Fruit fly (Drosophila melanogaster) whole organism, embryonic: ENCODE results near the gene Lsm12a.
A peak's percentile ranks its signal among the peaks of the same experiment; 100 is the strongest.

ENCODE experiments used
- ATbp ChIP-seq: fragments of 200-800 bp; sonication (Bioruptor generic); optimal IDR thresholded peaks from 2 replicates; lab custom pipeline; 2017; ENCODE audit warnings: missing biosample characterization, mild to moderate bottlenecking, missing genetic modification characterization, missing genetic modification reagents
- Antp ChIP-seq: fragments of 200-800 bp; sonication (Bioruptor generic); optimal IDR thresholded peaks from 3 replicates; lab custom pipeline; 2016; ENCODE audit warnings: missing biosample characterization, missing genetic modification characterization
- BEAF-32 ChIP-seq: fragments of 200-800 bp; sonication (Bioruptor generic); optimal IDR thresholded peaks from 3 replicates; lab custom pipeline; 2017; ENCODE audit warnings: missing biosample characterization, missing genetic modification characterization, mild to moderate bottlenecking, moderate library complexity, missing genetic modification reagents
- Blimp-1 ChIP-seq: fragments of 200-800 bp; sonication (Bioruptor generic); optimal IDR thresholded peaks from 3 replicates; lab custom pipeline; 2018; ENCODE audit warnings: missing biosample characterization, missing genetic modification characterization, mild to moderate bottlenecking, moderate library complexity, missing genetic modification reagents
- CG10209 ChIP-seq: fragments of 200-800 bp; sonication (Bioruptor generic); optimal IDR thresholded peaks from 3 replicates; lab custom pipeline; 2017; ENCODE audit warnings: missing biosample characterization, mild to moderate bottlenecking, missing genetic modification characterization, missing genetic modification reagents
- CG10462 ChIP-seq: fragments of 200-800 bp; sonication (Bioruptor generic); optimal IDR thresholded peaks from 2 replicates; lab custom pipeline; 2016; ENCODE audit warnings: missing biosample characterization, missing genetic modification characterization
- CG11504 ChIP-seq: fragments of 200-800 bp; sonication (Bioruptor generic); optimal IDR thresholded peaks from 3 replicates; lab custom pipeline; 2019; ENCODE audit warnings: missing biosample characterization, mild to moderate bottlenecking, missing genetic modification characterization, moderate library complexity
- CG11723 ChIP-seq: fragments of 200-800 bp; sonication (Bioruptor generic); optimal IDR thresholded peaks from 2 replicates; lab custom pipeline; 2017; ENCODE audit warnings: missing biosample characterization, mild to moderate bottlenecking, missing genetic modification characterization
- CG12769 ChIP-seq: fragments of 200-800 bp; sonication (Bioruptor generic); optimal IDR thresholded peaks from 2 replicates; lab custom pipeline; 2019; ENCODE audit warnings: missing biosample characterization, mild to moderate bottlenecking, missing genetic modification characterization, moderate library complexity
- CG13424 ChIP-seq: fragments of 200-800 bp; sonication (Bioruptor generic); optimal IDR thresholded peaks from 2 replicates; lab custom pipeline; 2019; ENCODE audit warnings: missing biosample characterization, mild to moderate bottlenecking, missing genetic modification characterization, moderate library complexity
- CG1603 ChIP-seq: fragments of 200-800 bp; sonication (Bioruptor generic); optimal IDR thresholded peaks from 2 replicates; lab custom pipeline; 2019; ENCODE audit warnings: missing biosample characterization, mild to moderate bottlenecking, missing genetic modification characterization, moderate library complexity
- CG17385 ChIP-seq: fragments of 200-800 bp; sonication (Bioruptor generic); optimal IDR thresholded peaks from 3 replicates; lab custom pipeline; 2018; ENCODE audit warnings: missing biosample characterization, mild to moderate bottlenecking, missing genetic modification characterization
- CG2202 ChIP-seq: fragments of 200-800 bp; sonication (Bioruptor generic); optimal IDR thresholded peaks from 2 replicates; lab custom pipeline; 2018; ENCODE audit warnings: missing biosample characterization, mild to moderate bottlenecking, missing genetic modification characterization
- CG30403 ChIP-seq: fragments of 200-800 bp; sonication (Bioruptor generic); optimal IDR thresholded peaks from 3 replicates; lab custom pipeline; 2016; ENCODE audit warnings: missing biosample characterization, missing genetic modification characterization
- CG3065 ChIP-seq: fragments of 200-800 bp; sonication (Bioruptor generic); optimal IDR thresholded peaks from 2 replicates; lab custom pipeline; 2016; ENCODE audit warnings: missing biosample characterization, missing genetic modification characterization
- CG31365 ChIP-seq: fragments of 200-800 bp; sonication (Bioruptor generic); optimal IDR thresholded peaks from 2 replicates; lab custom pipeline; 2018; ENCODE audit warnings: missing biosample characterization, mild to moderate bottlenecking, missing genetic modification characterization
- CG33213 ChIP-seq: fragments of 200-800 bp; sonication (Bioruptor generic); optimal IDR thresholded peaks from 3 replicates; lab custom pipeline; 2016; ENCODE audit warnings: missing biosample characterization, missing genetic modification characterization
- CG3847 ChIP-seq: fragments of 200-800 bp; sonication (Bioruptor generic); IDR thresholded peaks from 2 replicates; pipeline ENCODE4 v1.3.6; 2022; ENCODE audit warnings: missing biosample characterization, missing genetic modification characterization
- CG4820 ChIP-seq: fragments of 200-800 bp; sonication (Bioruptor generic); optimal IDR thresholded peaks from 3 replicates; lab custom pipeline; 2016; ENCODE audit warnings: missing biosample characterization, missing genetic modification characterization
- CG7372 ChIP-seq: fragments of 200-800 bp; sonication (Bioruptor generic); IDR thresholded peaks from 2 replicates; pipeline ENCODE4 v1.3.6; 2022; ENCODE audit warnings: missing biosample characterization, missing genetic modification characterization
- CG8290 ChIP-seq, 3 experiments: fragments of 200-800 bp; sonication (Bioruptor generic); optimal IDR thresholded peaks; 2 replicates each; lab custom pipeline; 2016 to 2019; ENCODE audit warnings: missing biosample characterization in 3 of 3, missing genetic modification characterization in 3 of 3, mild to moderate bottlenecking in 2 of 3, moderate library complexity in 1 of 3
- CoRest ChIP-seq: fragments of 200-800 bp; sonication (Bioruptor generic); optimal IDR thresholded peaks from 3 replicates; lab custom pipeline; 2018; ENCODE audit warnings: missing biosample characterization, mild to moderate bottlenecking, missing genetic modification characterization, moderate library complexity
- Dad ChIP-seq: fragments of 200-800 bp; sonication (Bioruptor generic); optimal IDR thresholded peaks from 3 replicates; lab custom pipeline; 2016; ENCODE audit warnings: missing biosample characterization, missing genetic modification characterization
- HLHmδ ChIP-seq: fragments of 200-800 bp; sonication (Bioruptor generic); optimal IDR thresholded peaks from 2 replicates; lab custom pipeline; 2018; ENCODE audit warnings: missing biosample characterization, mild to moderate bottlenecking, missing genetic modification characterization, moderate library complexity
- HmgZ ChIP-seq: fragments of 200-800 bp; sonication (Bioruptor generic); optimal IDR thresholded peaks from 2 replicates; lab custom pipeline; 2018; ENCODE audit warnings: missing biosample characterization, mild to moderate bottlenecking, missing genetic modification characterization
- Hr51 ChIP-seq, 2 experiments: fragments of 200-800 bp; sonication (Bioruptor generic); optimal IDR thresholded peaks; 2 replicates in 1 of 2; 3 replicates in 1 of 2; lab custom pipeline; 2016 to 2018; ENCODE audit warnings: missing biosample characterization in 2 of 2, missing genetic modification characterization in 2 of 2, mild to moderate bottlenecking in 1 of 2, moderate library complexity in 1 of 2
- Meics ChIP-seq: fragments of 200-800 bp; sonication (Bioruptor generic); optimal IDR thresholded peaks from 2 replicates; lab custom pipeline; 2017; ENCODE audit warnings: missing biosample characterization, mild to moderate bottlenecking, missing genetic modification characterization
- Oli ChIP-seq: fragments of 200-800 bp; sonication (Bioruptor generic); optimal IDR thresholded peaks from 2 replicates; lab custom pipeline; 2018; ENCODE audit warnings: missing biosample characterization, mild to moderate bottlenecking, missing genetic modification characterization, moderate library complexity
- PHDP ChIP-seq: fragments of 200-800 bp; sonication (Bioruptor generic); optimal IDR thresholded peaks from 3 replicates; lab custom pipeline; 2018; ENCODE audit warnings: missing biosample characterization, mild to moderate bottlenecking, missing genetic modification characterization, moderate library complexity
- Side ChIP-seq: fragments of 200-800 bp; sonication (Bioruptor generic); optimal IDR thresholded peaks from 2 replicates; lab custom pipeline; 2016; ENCODE audit warnings: missing biosample characterization, missing genetic modification characterization
- Sox102F ChIP-seq: fragments of 200-800 bp; sonication (Bioruptor generic); optimal IDR thresholded peaks from 2 replicates; lab custom pipeline; 2018; ENCODE audit warnings: missing biosample characterization, mild to moderate bottlenecking, missing genetic modification characterization, moderate library complexity
- Xrp1 ChIP-seq: fragments of 200-800 bp; sonication (Bioruptor generic); IDR thresholded peaks from 2 replicates; pipeline ENCODE4 v1.3.6; 2022; ENCODE audit warnings: missing biosample characterization, missing genetic modification characterization
- al ChIP-seq: fragments of 200-800 bp; sonication (Bioruptor generic); IDR thresholded peaks from 2 replicates; pipeline ENCODE4 v1.3.6; 2022; ENCODE audit warnings: missing biosample characterization, missing genetic modification characterization
- bbx ChIP-seq: fragments of 200-800 bp; sonication (Bioruptor generic); IDR thresholded peaks from 2 replicates; pipeline ENCODE4 v1.3.6; 2022; ENCODE audit warnings: missing biosample characterization, missing genetic modification characterization; ENCODE audit not compliant: partially characterized antibody
- bcd ChIP-seq: fragments of 200-800 bp; sonication (Bioruptor generic); optimal IDR thresholded peaks from 2 replicates; lab custom pipeline; 2017; ENCODE audit warnings: missing biosample characterization, mild to moderate bottlenecking, missing genetic modification characterization
- crc ChIP-seq: fragments of 200-800 bp; sonication (Bioruptor generic); optimal IDR thresholded peaks from 2 replicates; lab custom pipeline; 2016; ENCODE audit warnings: missing biosample characterization, missing genetic modification characterization
- dmrt11E ChIP-seq: fragments of 200-800 bp; sonication (Bioruptor generic); optimal IDR thresholded peaks from 3 replicates; lab custom pipeline; 2018; ENCODE audit warnings: missing biosample characterization, mild to moderate bottlenecking, missing genetic modification characterization, moderate library complexity
- fd3F ChIP-seq: fragments of 200-800 bp; sonication (Bioruptor generic); optimal IDR thresholded peaks from 2 replicates; lab custom pipeline; 2018; ENCODE audit warnings: missing biosample characterization, mild to moderate bottlenecking, missing genetic modification characterization, moderate library complexity
- gfzf ChIP-seq: fragments of 200-800 bp; sonication (Bioruptor generic); optimal IDR thresholded peaks from 2 replicates; lab custom pipeline; 2016; ENCODE audit warnings: missing biosample characterization, mild to moderate bottlenecking, missing genetic modification characterization, moderate library complexity
- hb ChIP-seq: fragments of 200-800 bp; sonication (Bioruptor generic); IDR thresholded peaks from 3 replicates; pipeline ENCODE4 v1.3.6; 2022; ENCODE audit warnings: missing biosample characterization, missing genetic modification characterization; ENCODE audit not compliant: partially characterized antibody
- hbn ChIP-seq: fragments of 200-800 bp; sonication (Bioruptor generic); IDR thresholded peaks from 2 replicates; pipeline ENCODE4 v1.3.6; 2022; ENCODE audit warnings: missing biosample characterization, missing genetic modification characterization; ENCODE audit not compliant: partially characterized antibody
- hth ChIP-seq: fragments of >200 bp; optimal IDR thresholded peaks from 2 replicates; lab custom pipeline; 2017; ENCODE audit warnings: inconsistent platforms
- nau ChIP-seq: fragments of 200-800 bp; sonication (Bioruptor generic); optimal IDR thresholded peaks from 3 replicates; lab custom pipeline; 2017; ENCODE audit warnings: missing biosample characterization, mild to moderate bottlenecking, missing genetic modification characterization, missing genetic modification reagents
- pho ChIP-seq: fragments of 200-800 bp; sonication (Bioruptor generic); optimal IDR thresholded peaks from 2 replicates; lab custom pipeline; 2016; ENCODE audit warnings: missing biosample characterization, missing genetic modification characterization
- row ChIP-seq: fragments of 200-800 bp; sonication (Bioruptor generic); IDR thresholded peaks from 3 replicates; pipeline ENCODE4 v1.3.6; 2022; ENCODE audit warnings: missing biosample characterization, missing genetic modification characterization
- schlank ChIP-seq: fragments of 200-800 bp; sonication (Bioruptor generic); optimal IDR thresholded peaks from 2 replicates; lab custom pipeline; 2018; ENCODE audit warnings: missing biosample characterization, mild to moderate bottlenecking, missing genetic modification characterization
- sens ChIP-seq: fragments of 200-800 bp; sonication (Bioruptor generic); peaks from one replicate; lab custom pipeline; 2016; ENCODE audit warnings: missing biosample characterization, missing genetic modification characterization
- sisA ChIP-seq: fragments of 200-800 bp; sonication (Bioruptor generic); IDR thresholded peaks from 2 replicates; pipeline ENCODE4 v1.3.6; 2022; ENCODE audit warnings: missing biosample characterization, missing genetic modification characterization
- zfh1 ChIP-seq: fragments of 200-800 bp; sonication (Bioruptor generic); IDR thresholded peaks from 3 replicates; pipeline ENCODE4 v1.3.6; 2022; ENCODE audit warnings: missing biosample characterization, missing genetic modification characterization

Lsm12a gene

DNA sequence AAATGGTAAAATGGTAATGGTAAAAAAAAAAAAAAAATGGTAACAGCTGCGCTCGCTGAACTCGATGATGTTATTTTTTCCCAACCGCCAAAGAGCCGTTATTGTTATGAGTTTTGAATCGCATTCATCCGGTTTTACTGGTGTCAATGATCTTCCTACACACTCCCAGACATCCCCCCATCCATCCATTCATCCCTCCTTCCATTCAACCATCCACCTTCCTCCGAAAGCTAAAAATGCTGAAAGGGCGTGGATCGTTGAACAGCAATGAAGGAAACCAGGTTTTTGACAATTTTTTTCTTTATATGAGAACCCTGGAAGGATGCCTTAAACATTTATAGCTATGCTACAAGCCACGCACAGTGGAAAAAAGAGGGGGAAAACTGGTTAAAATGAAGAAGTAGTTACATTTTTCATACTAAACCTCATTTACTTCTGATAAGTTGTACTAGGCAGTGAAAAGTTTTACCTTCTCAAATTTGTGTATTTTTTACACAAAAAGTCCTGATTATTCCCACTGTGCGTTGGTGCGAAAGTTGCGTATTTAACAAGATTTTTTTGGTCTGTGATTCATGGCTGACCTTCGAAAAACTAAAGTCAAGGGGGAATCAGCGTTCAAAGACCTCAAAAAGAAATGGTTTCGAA, 18.3 kb upstream of the Lsm12a start (continued):
- TF ChIP-seq CG1603 (tag; lab: Kevin White, UChicago) (peak; percentile 37), CoRest (tag; lab: Kevin White, UChicago) (no peak), Hr51 (GFP tag; optimal IDR thresholded peaks at IDR 0.05; lab: Kevin White, UChicago) (no peak), hbn (no peak), sisA (GFP tag; lab: Robert Waterston, UW) (no peak), schlank (tag; lab: Kevin White, UChicago) (no peak), crc (GFP tag; lab: Kevin White, UChicago) (no peak), ATbp (GFP tag; lab: Kevin White, UChicago) (peak; percentile 28), sens (GFP tag; lab: Kevin White, UChicago) (peak; percentile 81), CG10462 (GFP tag; lab: Kevin White, UChicago) (no peak), gfzf (GFP tag; lab: Kevin White, UChicago) (no peak), HLHmδ (GFP tag; lab: Kevin White, UChicago) (no peak), CG11504 (tag; lab: Kevin White, UChicago) (no peak), CG12769 (tag; lab: Kevin White, UChicago) (no peak), HmgZ (no peak), CG10209 (GFP tag; lab: Kevin White, UChicago) (no peak), Blimp-1 (peak; percentile 9), bbx (no peak), Antp (no peak), CG2202 (tag; lab: Kevin White, UChicago) (no peak), hb (GFP tag; lab: Robert Waterston, UW) (no peak), CG17385 (GFP tag; lab: Kevin White, UChicago) (peak; percentile 7), Sox102F (peak; percentile 48), dmrt11E (tag; lab: Kevin White, UChicago) (no peak), zfh1 (GFP tag; lab: Robert Waterston, UW) (no peak), Side (no peak), CG7372 (GFP tag; lab: Robert Waterston, UW) (no peak), BEAF-32 (GFP tag; lab: Kevin White, UChicago) (no peak), al (GFP tag; lab: Robert Waterston, UW) (no peak), CG3065 (no peak), CG31365 (tag; lab: Kevin White, UChicago) (no peak), nau (GFP tag; lab: Kevin White, UChicago) (no peak), fd3F (GFP tag; lab: Kevin White, UChicago) (no peak), row (GFP tag; lab: Robert Waterston, UW) (0 out of 3 replicates have a peak, but pooled peaks have one; percentile 23), Dad (GFP tag; lab: Kevin White, UChicago) (no peak), Oli (peak; percentile 30), CG11723 (GFP tag; lab: Kevin White, UChicago) (no peak), bcd (GFP tag; lab: Kevin White, UChicago) (no peak), Meics (GFP tag; lab: Kevin White, UChicago) (no peak), CG3847 (GFP tag; lab: Robert Waterston, UW) (no peak), CG4820 (GFP tag; lab: Kevin White, UChicago) (no peak), pho (GFP tag; lab: Kevin White, UChicago) (no peak), CG8290 (GFP tag; optimal IDR thresholded peaks at IDR 0.05; lab: Kevin White, UChicago) (no peak), CG8290 (tag; optimal IDR thresholded peaks at IDR 0.05; lab: Kevin White, UChicago) (no peak), Xrp1 (GFP tag; lab: Robert Waterston, UW) (peak; percentile 52), PHDP (tag; lab: Kevin White, UChicago) (peak; percentile 20), CG33213 (no peak), CG13424 (tag; lab: Kevin White, UChicago) (no peak), hth (lab: Kevin White, UChicago) (no peak), CG30403 (GFP tag; lab: Kevin White, UChicago) (peak; percentile 10)
